Worm (Caenorhabditis elegans): ENCODE measurements around the gene lro-1.
A peak's percentile ranks its signal among the peaks of the same experiment; 100 is the strongest.

The lro-1 gene

ce11 chrX:6253899-6254670, 17.8 kb upstream of the lro-1 start:
- TF ChIP-seq nfya-1 (tag; optimal IDR thresholded peaks at IDR 0.05; ENCODE audit: insufficient read depth) (peak; percentile 36), ceh-16 (tag; optimal IDR thresholded peaks at IDR 0.05) (no peak), ama-1 (optimal IDR thresholded peaks at IDR 0.05) (peak; percentile 99), nhr-25 (tag; optimal IDR thresholded peaks at IDR 0.05) (peak; percentile 81), pha-4 (tag; optimal IDR thresholded peaks at IDR 0.05) (peak; percentile 63), hmg-11 (tag; optimal IDR thresholded peaks at IDR 0.05) (peak; percentile 8), eor-1 (tag; optimal IDR thresholded peaks at IDR 0.05) (no peak), tbx-2 (tag; optimal IDR thresholded peaks at IDR 0.05) (peak; percentile 37), fos-1 (tag; optimal IDR thresholded peaks at IDR 0.05) (no peak), pqm-1 (tag; optimal IDR thresholded peaks at IDR 0.05) (peak; percentile 51), elt-1 (tag; optimal IDR thresholded peaks at IDR 0.05) (no peak), egl-5 (tag; optimal IDR thresholded peaks at IDR 0.05) (peak; percentile 79), skn-1 (tag; optimal IDR thresholded peaks at IDR 0.05) (no peak), ztf-11 (tag; optimal IDR thresholded peaks at IDR 0.05) (no peak), elt-3 (tag; optimal IDR thresholded peaks at IDR 0.05) (peak in 1 of 3 experiments; percentile 47), nhr-23 (tag; optimal IDR thresholded peaks at IDR 0.05) (peak; percentile 28), jun-1 (tag; optimal IDR thresholded peaks at IDR 0.05) (peak; percentile 79), elt-2 (tag; optimal IDR thresholded peaks at IDR 0.05) (peak; percentile 51), aly-2 (tag; optimal IDR thresholded peaks at IDR 0.05) (peak; percentile 35), unc-62 (GFP tag; optimal IDR thresholded peaks at IDR 0.05) (peak; percentile 70), nhr-12 (tag; optimal IDR thresholded peaks at IDR 0.05) (no peak), nhr-43 (tag; optimal IDR thresholded peaks at IDR 0.05; ENCODE audit: poor library complexity, severe bottlenecking) (peak; percentile 84), lsy-12 (tag; optimal IDR thresholded peaks at IDR 0.05) (no peak), mdl-1 (tag; optimal IDR thresholded peaks at IDR 0.05) (peak; percentile 30), nhr-77 (tag; optimal IDR thresholded peaks at IDR 0.05) (peak; percentile 30), nhr-11 (tag; optimal IDR thresholded peaks at IDR 0.05) (no peak), zag-1 (tag; optimal IDR thresholded peaks at IDR 0.05) (no peak), ceh-28 (tag; optimal IDR thresholded peaks at IDR 0.05) (peak; percentile 71), unc-39 (tag; optimal IDR thresholded peaks at IDR 0.05) (no peak)

ce11 chrX:6254671-6255031, 17.2 kb upstream of the lro-1 start:
- TF ChIP-seq pha-4 (tag; optimal IDR thresholded peaks at IDR 0.05) = no peak
- TF ChIP-seq elt-3 (tag; optimal IDR thresholded peaks at IDR 0.05) = peak in 1 of 3 experiments; percentile 38
- no peak for TF ChIP-seq lsy-12 (tag; optimal IDR thresholded peaks at IDR 0.05)
- no peak for TF ChIP-seq tbx-2 (tag; optimal IDR thresholded peaks at IDR 0.05)
- TF ChIP-seq nhr-237 (tag; optimal IDR thresholded peaks at IDR 0.05) = no peak
- TF ChIP-seq elt-2 (tag; optimal IDR thresholded peaks at IDR 0.05) = no peak
- TF ChIP-seq lin-39 (tag; optimal IDR thresholded peaks at IDR 0.05) = no peak
- no peak for TF ChIP-seq ceh-28 (tag; optimal IDR thresholded peaks at IDR 0.05)
- no peak for TF ChIP-seq R02D3.7 (tag; optimal IDR thresholded peaks at IDR 0.05)
- no peak for TF ChIP-seq unc-39 (tag; optimal IDR thresholded peaks at IDR 0.05)
- peak; percentile 17 for TF ChIP-seq nhr-43 (tag; optimal IDR thresholded peaks at IDR 0.05; ENCODE audit: poor library complexity, severe bottlenecking)
- no peak for TF ChIP-seq ceh-82 (tag; optimal IDR thresholded peaks at IDR 0.05)

ce11 chrX:6255561-6255960, 16.3 kb upstream of the lro-1 start:
- TF ChIP-seq fkh-2 (tag; optimal IDR thresholded peaks at IDR 0.05) = peak; percentile 4
- TF ChIP-seq egl-5 (tag; optimal IDR thresholded peaks at IDR 0.05) = peak; percentile 72
- peak; percentile 93 for TF ChIP-seq pha-4 (tag; optimal IDR thresholded peaks at IDR 0.05)
- no peak for TF ChIP-seq daf-12 (tag; optimal IDR thresholded peaks at IDR 0.05)
- TF ChIP-seq elt-2 (tag; optimal IDR thresholded peaks at IDR 0.05) = peak; percentile 93
- TF ChIP-seq mdl-1 (tag; optimal IDR thresholded peaks at IDR 0.05) = peak; percentile 90
- no peak for TF ChIP-seq nhr-67 (tag; optimal IDR thresholded peaks at IDR 0.05)
- TF ChIP-seq R02D3.7 (tag; optimal IDR thresholded peaks at IDR 0.05) = no peak
- TF ChIP-seq ceh-28 (tag; optimal IDR thresholded peaks at IDR 0.05) = peak; percentile 57
- no peak for TF ChIP-seq fkh-10 (GFP tag; optimal IDR thresholded peaks at IDR 0.05)
- no peak for TF ChIP-seq sea-2 (GFP tag; optimal IDR thresholded peaks at IDR 0.05)
- no peak for TF ChIP-seq ZK546.5 (tag; optimal IDR thresholded peaks at IDR 0.05)
- no peak for TF ChIP-seq fos-1 (tag; optimal IDR thresholded peaks at IDR 0.05)
- TF ChIP-seq ceh-16 (tag; optimal IDR thresholded peaks at IDR 0.05) = no peak
- TF ChIP-seq lin-15B (tag; optimal IDR thresholded peaks at IDR 0.05) = no peak
- TF ChIP-seq elt-1 (tag; optimal IDR thresholded peaks at IDR 0.05) = no peak
- TF ChIP-seq nhr-237 (tag; optimal IDR thresholded peaks at IDR 0.05) = no peak
- no peak for TF ChIP-seq hmg-11 (tag; optimal IDR thresholded peaks at IDR 0.05)
- no peak for TF ChIP-seq ceh-82 (tag; optimal IDR thresholded peaks at IDR 0.05)
- TF ChIP-seq elt-3 (tag; optimal IDR thresholded peaks at IDR 0.05) = no peak
- no peak for TF ChIP-seq ztf-11 (tag; optimal IDR thresholded peaks at IDR 0.05)
- TF ChIP-seq nfya-1 (tag; optimal IDR thresholded peaks at IDR 0.05; ENCODE audit: insufficient read depth) = peak; percentile 67
- TF ChIP-seq nhr-43 (tag; optimal IDR thresholded peaks at IDR 0.05; ENCODE audit: poor library complexity, severe bottlenecking) = peak; percentile 91
- no peak for TF ChIP-seq tbx-2 (tag; optimal IDR thresholded peaks at IDR 0.05)
- peak; percentile 2 for TF ChIP-seq snpc-4 (tag; optimal IDR thresholded peaks at IDR 0.05)
- no peak for TF ChIP-seq nhr-76 (tag; optimal IDR thresholded peaks at IDR 0.05)
- TF ChIP-seq nhr-28 (tag; optimal IDR thresholded peaks at IDR 0.05) = no peak
- TF ChIP-seq lsy-12 (tag; optimal IDR thresholded peaks at IDR 0.05) = peak; percentile 51
- no peak for TF ChIP-seq nhr-11 (tag; optimal IDR thresholded peaks at IDR 0.05)
- TF ChIP-seq lin-39 (tag; optimal IDR thresholded peaks at IDR 0.05) = peak; percentile 62
- peak; percentile 91 for TF ChIP-seq pqm-1 (tag; optimal IDR thresholded peaks at IDR 0.05)
- TF ChIP-seq ceh-9 (tag; optimal IDR thresholded peaks at IDR 0.05) = no peak
- peak; percentile 92 for TF ChIP-seq jun-1 (tag; optimal IDR thresholded peaks at IDR 0.05)
- TF ChIP-seq mml-1 (tag; optimal IDR thresholded peaks at IDR 0.05) = no peak

Measured in whole organism, L3 larva.